Worm (Caenorhabditis elegans): ENCODE data around the gene chtb-2.
A peak's percentile ranks its signal among the peaks of the same experiment; 100 is the strongest.

Gene chtb-2

ce11 chrIII:6453665-6454064 is 29.4 kb upstream of the chtb-2 start (continued):
- TF ChIP-seq dmd-6 (GFP tag; IDR thresholded peaks at IDR 0.05) (peak; percentile 65), lin-13 (GFP tag; optimal IDR thresholded peaks at IDR 0.05) (peak; percentile 73), ztf-11 (tag; optimal IDR thresholded peaks at IDR 0.05) (no peak), daf-19 (GFP tag; conservative IDR thresholded peaks at IDR 0.05) (no peak), ZK546.5 (tag; optimal IDR thresholded peaks at IDR 0.05) (no peak), daf-16 (GFP tag; optimal IDR thresholded peaks at IDR 0.05) (no peak), daf-16 (tag; optimal IDR thresholded peaks at IDR 0.05) (peak; percentile 67), Y48G9A.11 (GFP tag; IDR thresholded peaks at IDR 0.05) (no peak), mes-2 (tag; optimal IDR thresholded peaks at IDR 0.05; ENCODE audit: poor library complexity, severe bottlenecking) (peak; percentile 93), sdz-12 (GFP tag; optimal IDR thresholded peaks at IDR 0.05) (no peak), Y105C5A.15 (GFP tag; IDR thresholded peaks at IDR 0.05) (no peak), fkh-10 (GFP tag; optimal IDR thresholded peaks at IDR 0.05) (peak; percentile 7), tra-1 (GFP tag; IDR thresholded peaks at IDR 0.05) (peak; percentile 43; the same call in 1 of the 2 replicates), lsy-2 (tag; optimal IDR thresholded peaks at IDR 0.05) (peak; percentile 71 to 92), D1046.2 (GFP tag; IDR thresholded peaks at IDR 0.05) (no peak), ces-1 (GFP tag; optimal IDR thresholded peaks at IDR 0.05) (no peak), nhr-11 (tag; optimal IDR thresholded peaks at IDR 0.05) (peak; percentile 82), spr-3 (GFP tag; optimal IDR thresholded peaks at IDR 0.05) (no peak), lin-39 (tag; optimal IDR thresholded peaks at IDR 0.05) (no peak), madf-5 (GFP tag; IDR thresholded peaks at IDR 0.05) (no peak), zfp-2 (tag; optimal IDR thresholded peaks at IDR 0.05) (no peak), unc-130 (GFP tag; optimal IDR thresholded peaks at IDR 0.05) (peak; percentile 48), F10B5.3 (tag; optimal IDR thresholded peaks at IDR 0.05) (no peak), rbr-2 (tag; optimal IDR thresholded peaks at IDR 0.05) (peak; percentile 87), hif-1 (tag; optimal IDR thresholded peaks at IDR 0.05) (peak in 1 of 2 experiments; percentile 88), jun-1 (tag; optimal IDR thresholded peaks at IDR 0.05) (peak; percentile 5), arid-1 (GFP tag; conservative IDR thresholded peaks at IDR 0.05) (peak; percentile 76; the same call in 1 of the 2 replicates), egl-43 (GFP tag; IDR thresholded peaks at IDR 0.05) (no peak), ceh-28 (tag; optimal IDR thresholded peaks at IDR 0.05) (no peak), ceh-20 (GFP tag; IDR thresholded peaks at IDR 0.05) (peak; percentile 74), F26F4.8 (GFP tag; conservative IDR thresholded peaks at IDR 0.05) (no peak), set-16 (GFP tag; IDR thresholded peaks at IDR 0.05) (peak; percentile 21; the same call in 1 of the 2 replicates), ceh-82 (tag; optimal IDR thresholded peaks at IDR 0.05) (no peak), mdl-1 (tag; optimal IDR thresholded peaks at IDR 0.05) (peak in 1 of 2 experiments; percentile 66), aha-1 (tag) (peak; percentile 98), madf-9 (GFP tag; conservative IDR thresholded peaks at IDR 0.05) (0 out of 2 replicates have a peak, but pooled peaks have one; percentile 34), fos-1 (tag; optimal IDR thresholded peaks at IDR 0.05) (no peak), nhr-25 (tag; optimal IDR thresholded peaks at IDR 0.05; ENCODE audit: borderline replicate concordance, insufficient read depth) (peak; percentile 60), R02D3.7 (tag; optimal IDR thresholded peaks at IDR 0.05) (no peak), nhr-102 (tag; optimal IDR thresholded peaks at IDR 0.05) (peak; percentile 8), egl-27 (tag; optimal IDR thresholded peaks at IDR 0.05) (no peak), ZK337.2 (GFP tag; IDR thresholded peaks at IDR 0.05) (no peak), F49E8.2 (tag; optimal IDR thresholded peaks at IDR 0.05; ENCODE audit: borderline replicate concordance) (no peak), nhr-77 (tag; optimal IDR thresholded peaks at IDR 0.05) (peak; percentile 72), nhr-76 (tag; optimal IDR thresholded peaks at IDR 0.05) (no peak), ztf-7 (tag; optimal IDR thresholded peaks at IDR 0.05) (no peak), tag-97 (GFP tag; IDR thresholded peaks at IDR 0.05) (no peak), ctbp-1 (GFP tag; IDR thresholded peaks at IDR 0.05) (no peak), nhr-10 (tag; optimal IDR thresholded peaks at IDR 0.05) (no peak), ama-1 (optimal IDR thresholded peaks at IDR 0.05) (peak; percentile 38), skn-1 (tag; optimal IDR thresholded peaks at IDR 0.05) (no peak), saeg-2 (GFP tag; IDR thresholded peaks at IDR 0.05) (no peak)
